Fruit fly (Drosophila melanogaster): ENCODE results near the gene Galt.

Galt gene

DNA sequence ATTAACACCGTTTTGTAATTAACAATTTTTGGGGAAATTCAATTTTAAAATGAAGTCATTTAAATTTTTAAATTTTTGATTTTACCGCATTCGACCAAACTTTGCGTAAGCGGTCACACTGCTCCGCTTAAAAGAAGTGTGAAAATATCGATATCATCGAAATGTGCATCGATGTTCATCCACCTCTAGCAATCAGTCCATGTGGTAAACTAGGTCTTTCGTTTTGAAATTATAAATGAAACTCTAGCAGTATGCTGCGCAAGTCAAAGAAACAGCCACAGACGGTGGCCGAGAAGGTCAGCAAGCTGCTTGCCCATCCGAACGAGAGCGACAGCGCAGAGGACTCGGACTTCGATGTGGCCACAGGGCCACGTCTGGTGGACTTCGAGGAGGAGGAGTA, 49.6 kb upstream of the Galt start, which contains the start of gene Aatf (continued):
- TF ChIP-seq stwl (tag; optimal IDR thresholded peaks at IDR 0.05) (peak; percentile 55), CG9215 (GFP tag; IDR thresholded peaks at IDR 0.05) (no peak), CG6854 (GFP tag; optimal IDR thresholded peaks at IDR 0.05) (no peak), Bteb2 (GFP tag; optimal IDR thresholded peaks at IDR 0.05) (peak; percentile 15), CG30403 (GFP tag; optimal IDR thresholded peaks at IDR 0.05) (no peak), CG34224 (GFP tag; IDR thresholded peaks at IDR 0.05; ENCODE audit: partially characterized antibody) (peak; percentile 88), CG10321 (GFP tag; IDR thresholded peaks at IDR 0.05) (no peak), CG3995 (GFP tag; optimal IDR thresholded peaks at IDR 0.05) (no peak), jumu (GFP tag; optimal IDR thresholded peaks at IDR 0.05) (no peak), CG32532 (GFP tag; IDR thresholded peaks at IDR 0.05) (no peak), CG12659 (GFP tag; optimal IDR thresholded peaks at IDR 0.05) (peak; percentile 45), stc (GFP tag; IDR thresholded peaks at IDR 0.05) (no peak), Scr (GFP tag; IDR thresholded peaks at IDR 0.05; ENCODE audit: partially characterized antibody) (peak; percentile 83), CG34376 (GFP tag; optimal IDR thresholded peaks at IDR 0.05) (no peak), ham (GFP tag; IDR thresholded peaks at IDR 0.05) (no peak), lola (GFP tag; optimal IDR thresholded peaks at IDR 0.05) (no peak), CG17612 (GFP tag; IDR thresholded peaks at IDR 0.05) (no peak), eve (GFP tag; optimal IDR thresholded peaks at IDR 0.05) (no peak), Atf6 (GFP tag; IDR thresholded peaks at IDR 0.05) (0 out of 2 replicates have a peak, but pooled peaks have one; percentile 33), Hmr (GFP tag; optimal IDR thresholded peaks at IDR 0.05) (no peak), Gug (GFP tag; IDR thresholded peaks at IDR 0.05) (no peak), luna (GFP tag; optimal IDR thresholded peaks at IDR 0.05) (no peak), CG6813 (GFP tag; optimal IDR thresholded peaks at IDR 0.05) (no peak), Camta (GFP tag; optimal IDR thresholded peaks at IDR 0.05) (no peak), az2 (GFP tag; optimal IDR thresholded peaks at IDR 0.05) (no peak), Dfd (GFP tag; optimal IDR thresholded peaks at IDR 0.05) (no peak), CG10654 (GFP tag; optimal IDR thresholded peaks at IDR 0.05) (no peak), vnd (GFP tag; IDR thresholded peaks at IDR 0.05; ENCODE audit: partially characterized antibody) (peak; percentile 64), CG12071 (GFP tag; optimal IDR thresholded peaks at IDR 0.05) (no peak), CG12942 (GFP tag; optimal IDR thresholded peaks at IDR 0.05) (no peak), Kr (GFP tag; optimal IDR thresholded peaks at IDR 0.05) (no peak), Fer3 (tag; optimal IDR thresholded peaks at IDR 0.05) (no peak), HLHmδ (GFP tag; optimal IDR thresholded peaks at IDR 0.05) (no peak), Aef1 (GFP tag; IDR thresholded peaks at IDR 0.05) (no peak), CG7745 (tag; optimal IDR thresholded peaks at IDR 0.05) (no peak), CG8765 (GFP tag; IDR thresholded peaks at IDR 0.05) (no peak), corto (GFP tag; optimal IDR thresholded peaks at IDR 0.05) (no peak), CG7372 (GFP tag; IDR thresholded peaks at IDR 0.05) (no peak), CG1603 (tag; optimal IDR thresholded peaks at IDR 0.05) (peak; percentile 64), gfzf (GFP tag; optimal IDR thresholded peaks at IDR 0.05) (peak; percentile 64), gt (GFP tag; IDR thresholded peaks at IDR 0.05) (no peak), dmrt99B (tag; optimal IDR thresholded peaks at IDR 0.05) (no peak), cg (GFP tag; optimal IDR thresholded peaks at IDR 0.05) (no peak), ci (GFP tag; IDR thresholded peaks at IDR 0.05) (no peak), YL-1 (GFP tag; optimal IDR thresholded peaks at IDR 0.05) (peak; percentile 63), sim (GFP tag; IDR thresholded peaks at IDR 0.05) (no peak), CG8281 (tag; optimal IDR thresholded peaks at IDR 0.05) (no peak), CG31365 (tag; optimal IDR thresholded peaks at IDR 0.05) (no peak), CG10209 (GFP tag; optimal IDR thresholded peaks at IDR 0.05) (no peak), Ets97D (GFP tag; optimal IDR thresholded peaks at IDR 0.05) (peak; percentile 8), Mes4 (GFP tag; optimal IDR thresholded peaks at IDR 0.05) (no peak), crc (GFP tag; optimal IDR thresholded peaks at IDR 0.05) (no peak)

Data from whole organism, embryonic.